Worm (Caenorhabditis elegans): ENCODE results near the gene R08D7.5.

ce11 chrIII:9004658-9005057, 30.7 kb downstream of the R08D7.5 start:
- TF ChIP-seq W03F9.2 (tag; optimal IDR thresholded peaks at IDR 0.05) (no peak), him-1 (tag; optimal IDR thresholded peaks at IDR 0.05) (no peak)

Data from whole organism, L4/young adult.